Worm (Caenorhabditis elegans): Measurements from ENCODE around the gene Y64G10A.1.

- TF ChIP-seq ztf-11 (tag; optimal IDR thresholded peaks at IDR 0.05) = no peak
- TF ChIP-seq nhr-237 (tag; optimal IDR thresholded peaks at IDR 0.05) = no peak
- TF ChIP-seq elt-1 (tag; optimal IDR thresholded peaks at IDR 0.05; ENCODE audit: borderline replicate concordance, insufficient read depth) = no peak
- no peak for TF ChIP-seq elt-3 (tag; optimal IDR thresholded peaks at IDR 0.05)
- TF ChIP-seq nhr-28 (tag; optimal IDR thresholded peaks at IDR 0.05) = no peak
- no peak for TF ChIP-seq mls-2 (tag; optimal IDR thresholded peaks at IDR 0.05)
- no peak for TF ChIP-seq ham-2 (GFP tag; optimal IDR thresholded peaks at IDR 0.05)
- no peak for TF ChIP-seq lin-13 (tag; optimal IDR thresholded peaks at IDR 0.05)
- TF ChIP-seq unc-39 (tag; optimal IDR thresholded peaks at IDR 0.05) = no peak
- no peak for TF ChIP-seq snpc-4 (tag; optimal IDR thresholded peaks at IDR 0.05)
These were observed 16.7 kb upstream of the Y64G10A.1 start for ce11 chrIV:14255605-14256004.
